Fruit fly (Drosophila melanogaster) Kc167 (cell line): ENCODE results near the gene zye.

Experiments used
- Myc ChIP-seq: fragments of >200 bp; optimal IDR thresholded peaks from 2 replicates; lab custom pipeline; 2017; ENCODE audit warnings: missing external identifiers
- h ChIP-seq: fragments of >200 bp; optimal IDR thresholded peaks from 3 replicates; lab custom pipeline; 2018; ENCODE audit warnings: missing external identifiers
- psq ChIP-seq: fragments of >200 bp; optimal IDR thresholded peaks from 2 replicates; lab custom pipeline; 2017; ENCODE audit warnings: missing external identifiers
- ttk ChIP-seq: sonication (Bioruptor generic); optimal IDR thresholded peaks from 2 replicates; lab custom pipeline; 2017; ENCODE audit warnings: missing external identifiers

DNA sequence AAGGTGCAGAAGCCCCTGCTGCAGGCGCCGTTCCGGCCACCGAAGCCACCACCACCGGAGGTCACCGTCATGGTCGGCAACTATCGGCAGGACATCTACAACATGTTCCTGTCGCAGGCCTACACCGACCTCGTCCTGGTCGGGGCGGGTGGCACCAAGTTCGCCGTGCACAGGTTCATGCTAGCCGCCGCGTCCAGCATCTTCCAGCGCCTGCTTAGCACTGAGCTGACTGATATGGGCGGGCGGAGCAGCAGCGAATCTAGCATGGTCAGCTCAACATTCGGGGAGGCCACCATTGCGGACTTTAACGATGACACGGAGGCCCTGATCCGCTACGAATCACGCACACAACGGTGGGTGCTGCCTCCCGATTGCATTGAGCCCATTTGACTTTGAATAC is 33.9 kb upstream of the zye start:
- TF ChIP-seq h, result no peak
- TF ChIP-seq Myc (lab: Kevin White, UChicago), result no peak
- TF ChIP-seq ttk (lab: Kevin White, UChicago), result no peak
- no peak for TF ChIP-seq psq (lab: Kevin White, UChicago)
